Fruit fly (Drosophila melanogaster): ENCODE results near the gene CG34165.
A peak's percentile ranks its signal among the peaks of the same experiment; 100 is the strongest.

CG34165 gene

dm6 chr2L:14699501-14700077 is 14.0 kb upstream of the CG34165 start:
- TF ChIP-seq Eip78C (GFP tag) (peak; percentile 54), CG32006 (GFP tag; optimal IDR thresholded peaks at IDR 0.05) (no peak), eg (GFP tag; IDR thresholded peaks at IDR 0.05) (peak; percentile 42; the same call in 2 of the 3 replicates), CG8119 (GFP tag; IDR thresholded peaks at IDR 0.05) (0 out of 3 replicates have a peak, but pooled peaks have one; percentile 19), Blimp-1 (GFP tag; optimal IDR thresholded peaks at IDR 0.05) (no peak), CG31627 (GFP tag; optimal IDR thresholded peaks at IDR 0.05) (no peak), svp (GFP tag) (peak; percentile 39)

- TF ChIP-seq CG15336 (GFP tag; IDR thresholded peaks at IDR 0.05) (peak; percentile 92), OdsH (GFP tag; optimal IDR thresholded peaks at IDR 0.05) (peak; percentile 72), achi (GFP tag; optimal IDR thresholded peaks at IDR 0.05) (peak; percentile 55), CG6276 (GFP tag; optimal IDR thresholded peaks at IDR 0.05) (peak; percentile 23), acj6 (GFP tag; optimal IDR thresholded peaks at IDR 0.05) (peak; percentile 28), dac (GFP tag; optimal IDR thresholded peaks at IDR 0.05) (peak; percentile 82), CG8119 (GFP tag; IDR thresholded peaks at IDR 0.05) (peak; percentile 92), CG10631 (GFP tag; optimal IDR thresholded peaks at IDR 0.05) (peak; percentile 39), eg (GFP tag; IDR thresholded peaks at IDR 0.05) (peak; percentile 73), Ets21C (GFP tag; optimal IDR thresholded peaks at IDR 0.05) (no peak), salr (GFP tag; optimal IDR thresholded peaks at IDR 0.05) (peak in 1 of 2 experiments; percentile 44), CG6792 (GFP tag; optimal IDR thresholded peaks at IDR 0.05) (peak; percentile 23), Lpt (GFP tag; optimal IDR thresholded peaks at IDR 0.05) (peak; percentile 72), CG8319 (GFP tag; optimal IDR thresholded peaks at IDR 0.05) (no peak), CG6163 (GFP tag; IDR thresholded peaks at IDR 0.05) (peak; percentile 84), net (GFP tag; optimal IDR thresholded peaks at IDR 0.05) (peak; percentile 45), topi (GFP tag; optimal IDR thresholded peaks at IDR 0.05) (no peak), CG4318 (GFP tag; optimal IDR thresholded peaks at IDR 0.05) (peak; percentile 89), svp (GFP tag) (peak; percentile 21), CG31627 (GFP tag; optimal IDR thresholded peaks at IDR 0.05) (no peak), CG16779 (tag; optimal IDR thresholded peaks at IDR 0.05) (no peak), CG7368 (GFP tag; optimal IDR thresholded peaks at IDR 0.05) (no peak), pdm3 (GFP tag; optimal IDR thresholded peaks at IDR 0.05) (peak; percentile 43), Eip78C (GFP tag) (peak; percentile 90), CG32006 (GFP tag; optimal IDR thresholded peaks at IDR 0.05) (peak; percentile 94), CG3919 (GFP tag; optimal IDR thresholded peaks at IDR 0.05) (peak; percentile 47), Hr4 (GFP tag; optimal IDR thresholded peaks at IDR 0.05) (peak; percentile 93)
Observed at dm6 chr2L:14701495-14701894, 12.1 kb upstream of the CG34165 start.

dm6 chr2L:14706194-14706593 is 7.4 kb upstream of the CG34165 start:
- TF ChIP-seq CG6792 (GFP tag; optimal IDR thresholded peaks at IDR 0.05) (peak; percentile 23), Eip75B (GFP tag; optimal IDR thresholded peaks at IDR 0.05) (peak; percentile 43), lz (GFP tag; optimal IDR thresholded peaks at IDR 0.05) (peak; percentile 71), topi (GFP tag; optimal IDR thresholded peaks at IDR 0.05) (peak; percentile 56), Met (GFP tag; optimal IDR thresholded peaks at IDR 0.05) (peak; percentile 71), Blimp-1 (GFP tag; optimal IDR thresholded peaks at IDR 0.05) (no peak), CG31627 (GFP tag; optimal IDR thresholded peaks at IDR 0.05) (peak; percentile 79), Sox14 (GFP tag; optimal IDR thresholded peaks at IDR 0.05) (peak; percentile 21), fkh (GFP tag; optimal IDR thresholded peaks at IDR 0.05) (no peak), CG6163 (GFP tag; IDR thresholded peaks at IDR 0.05) (0 out of 3 replicates have a peak, but pooled peaks have one; percentile 40), Smox (GFP tag; optimal IDR thresholded peaks at IDR 0.05) (peak; percentile 34), Eip93F (GFP tag; optimal IDR thresholded peaks at IDR 0.05) (no peak), OdsH (GFP tag; optimal IDR thresholded peaks at IDR 0.05) (peak; percentile 44), fd59A (GFP tag; optimal IDR thresholded peaks at IDR 0.05) (no peak), CG10631 (GFP tag; optimal IDR thresholded peaks at IDR 0.05) (peak; percentile 17), ss (GFP tag; optimal IDR thresholded peaks at IDR 0.05) (no peak), Eip78C (GFP tag) (peak; percentile 90), CG34406 (GFP tag; optimal IDR thresholded peaks at IDR 0.05) (no peak), cyc (GFP tag; optimal IDR thresholded peaks at IDR 0.05) (peak; percentile 86), svp (GFP tag) (peak; percentile 61), Ets21C (GFP tag; optimal IDR thresholded peaks at IDR 0.05) (peak; percentile 55), acj6 (GFP tag; optimal IDR thresholded peaks at IDR 0.05) (peak; percentile 29), Hr38 (GFP tag; optimal IDR thresholded peaks at IDR 0.05) (no peak), CG6854 (GFP tag; optimal IDR thresholded peaks at IDR 0.05) (no peak), salr (GFP tag; optimal IDR thresholded peaks at IDR 0.05) (peak in 1 of 2 experiments; percentile 28), CG11294 (GFP tag; IDR thresholded peaks at IDR 0.05) (0 out of 2 replicates have a peak, but pooled peaks have one; percentile 22), pdm3 (GFP tag; optimal IDR thresholded peaks at IDR 0.05) (peak; percentile 41), CG16779 (tag; optimal IDR thresholded peaks at IDR 0.05) (no peak), CG8319 (GFP tag; optimal IDR thresholded peaks at IDR 0.05) (peak; percentile 42), Sox15 (GFP tag; optimal IDR thresholded peaks at IDR 0.05) (peak; percentile 26), CG6808 (GFP tag; optimal IDR thresholded peaks at IDR 0.05) (no peak), CG11902 (GFP tag; optimal IDR thresholded peaks at IDR 0.05) (peak; percentile 59)
